Worm (Caenorhabditis elegans) whole organism, L4/young adult: ENCODE data around the gene W04E12.7.

Experiments used
- W03F9.2 ChIP-seq: fragments of 150-350 bp; optimal IDR thresholded peaks from 2 replicates; lab custom pipeline; 2014; ENCODE audit warnings: missing biosample characterization, missing genetic modification characterization
- dao-5 ChIP-seq: sonication (generic microtip); optimal IDR thresholded peaks from 2 replicates; lab custom pipeline; 2016; ENCODE audit warnings: missing genotype, missing genetic modification characterization, moderate library complexity, missing compliant biosample characterization
- him-1 ChIP-seq: sonication (generic microtip); optimal IDR thresholded peaks from 2 replicates; lab custom pipeline; 2016; ENCODE audit warnings: missing genotype, missing genetic modification reagents, missing genetic modification characterization, missing compliant biosample characterization

DNA sequence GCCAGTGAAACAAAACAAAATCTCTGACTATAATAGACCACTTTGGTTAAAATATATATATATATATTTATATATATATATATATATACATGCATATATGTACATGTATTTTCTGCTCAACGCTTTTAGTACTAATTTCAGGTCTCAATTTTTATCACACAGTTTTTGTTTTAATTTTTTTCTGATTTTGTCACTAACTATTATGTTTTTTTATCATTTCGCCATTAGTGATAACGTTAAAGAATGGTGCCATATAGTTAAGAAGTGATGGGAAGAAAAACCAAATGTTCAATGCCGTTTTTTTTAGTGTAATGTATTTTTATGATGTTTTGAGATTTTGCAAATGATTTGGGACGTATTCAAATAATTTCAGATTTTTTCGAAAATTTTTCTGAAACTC lies 17.0 kb upstream of the W04E12.7 start:
- TF ChIP-seq dao-5 (tag; lab: Kevin White, UChicago) (no peak), W03F9.2 (tag; lab: Kevin White, UChicago) (no peak), him-1 (tag; lab: Kevin White, UChicago) (no peak)
